Worm (Caenorhabditis elegans) whole organism, L4 larva: ENCODE measurements around the gene agt-2.

ENCODE experiments used
- D1046.2 ChIP-seq: fragments of 200-800 bp; sonication (Bioruptor generic); IDR thresholded peaks from 2 replicates; pipeline ENCODE4 v1.3.6; 2022; ENCODE audit warnings: missing genetic modification characterization, missing compliant biosample characterization
- T20F7.1 ChIP-seq: fragments of 200-800 bp; sonication (Bioruptor generic); optimal IDR thresholded peaks from 2 replicates; lab custom pipeline; 2018; ENCODE audit warnings: mild to moderate bottlenecking, missing genetic modification characterization, missing compliant biosample characterization
- aha-1 ChIP-seq: fragments of 150-350 bp; peaks from one replicate; lab custom pipeline; 2014; ENCODE audit warnings: missing biosample characterization, missing genetic modification characterization
- aly-2 ChIP-seq: sonication (generic microtip); optimal IDR thresholded peaks from 2 replicates; lab custom pipeline; 2018; ENCODE audit warnings: missing biosample characterization, missing genetic modification characterization
- ama-1 ChIP-seq: fragments of 150-350 bp; optimal IDR thresholded peaks from 2 replicates; lab custom pipeline; 2014; ENCODE audit warnings: inconsistent platforms, mixed read lengths
- arid-1 ChIP-seq: fragments of 200-800 bp; sonication (Bioruptor generic); conservative IDR thresholded peaks from 2 replicates; pipeline ENCODE4 v1.3.6; 2022; ENCODE audit warnings: missing genetic modification reagents, missing genetic modification characterization, missing compliant biosample characterization
- ceh-28 ChIP-seq: fragments of 150-350 bp; optimal IDR thresholded peaks from 2 replicates; lab custom pipeline; 2014; ENCODE audit warnings: missing biosample characterization, missing genetic modification reagents, missing genetic modification characterization
- ceh-62 ChIP-seq: sonication (generic microtip); optimal IDR thresholded peaks from 2 replicates; lab custom pipeline; 2017; ENCODE audit warnings: missing biosample characterization, missing genetic modification characterization
- daf-16 ChIP-seq, 3 experiments: sonication (generic microtip); optimal IDR thresholded peaks; 2 replicates each; lab custom pipeline; 2016 to 2017; ENCODE audit warnings: missing genetic modification characterization in 3 of 3, missing genetic modification reagents in 3 of 3, mild to moderate bottlenecking in 2 of 3, missing compliant biosample characterization in 2 of 3, missing biosample characterization in 1 of 3, moderate library complexity in 1 of 3
- dmd-6 ChIP-seq: fragments of 200-800 bp; sonication (Bioruptor generic); IDR thresholded peaks from 2 replicates; pipeline ENCODE4 v1.3.6; 2022; ENCODE audit warnings: missing genetic modification reagents, missing genetic modification characterization, missing compliant biosample characterization
- dpl-1 ChIP-seq: fragments of 150-350 bp; optimal IDR thresholded peaks from 2 replicates; lab custom pipeline; 2014; ENCODE audit warnings: missing biosample characterization, missing genetic modification reagents, missing genetic modification characterization
- egl-27 ChIP-seq: sonication (generic microtip); optimal IDR thresholded peaks from 3 replicates; lab custom pipeline; 2017; ENCODE audit warnings: missing biosample characterization, missing genetic modification reagents, missing genetic modification characterization
- egl-43 ChIP-seq: fragments of 200-800 bp; sonication (Bioruptor generic); IDR thresholded peaks from 2 replicates; pipeline ENCODE4 v1.3.6; 2022; ENCODE audit warnings: missing genetic modification reagents, missing genetic modification characterization, missing compliant biosample characterization
- gei-8 ChIP-seq: fragments of 200-800 bp; sonication (Bioruptor generic); optimal IDR thresholded peaks from 2 replicates; lab custom pipeline; 2018; ENCODE audit warnings: mild to moderate bottlenecking, missing genetic modification characterization, missing compliant biosample characterization
- hif-1 ChIP-seq, 2 experiments: sonication (generic microtip); optimal IDR thresholded peaks; 2 replicates each; lab custom pipeline; 2016 to 2017; ENCODE audit warnings: missing compliant biosample characterization in 2 of 2, missing genetic modification characterization in 2 of 2, missing genetic modification reagents in 2 of 2, missing genotype in 2 of 2, mild to moderate bottlenecking in 1 of 2
- hlh-11 ChIP-seq: fragments of 200-800 bp; sonication (Bioruptor generic); optimal IDR thresholded peaks from 2 replicates; lab custom pipeline; 2018; ENCODE audit warnings: mild to moderate bottlenecking, missing genetic modification characterization, missing compliant biosample characterization
- hlh-30 ChIP-seq: sonication (generic microtip); optimal IDR thresholded peaks from 2 replicates; lab custom pipeline; 2017; ENCODE audit warnings: antibody characterized with exemption, mild to moderate bottlenecking, missing genetic modification characterization, missing compliant biosample characterization; ENCODE audit not compliant: insufficient read depth
- hmg-1.1 ChIP-seq: fragments of 200-800 bp; sonication (Bioruptor generic); IDR thresholded peaks from 2 replicates; pipeline ENCODE4 v1.3.6; 2022; ENCODE audit warnings: missing genetic modification reagents, missing genetic modification characterization, missing compliant biosample characterization
- jun-1 ChIP-seq: fragments of 150-350 bp; optimal IDR thresholded peaks from 2 replicates; lab custom pipeline; 2014; ENCODE audit warnings: missing biosample characterization, missing genetic modification reagents, missing genetic modification characterization
- lim-7 ChIP-seq: fragments of 200-800 bp; sonication (Bioruptor generic); IDR thresholded peaks from 2 replicates; pipeline ENCODE4 v1.3.6; 2022; ENCODE audit warnings: missing genetic modification characterization, missing compliant biosample characterization
- lin-29 ChIP-seq: fragments of 200-800 bp; sonication (Bioruptor generic); IDR thresholded peaks from 2 replicates; pipeline ENCODE4 v1.3.6; 2022; ENCODE audit warnings: missing genetic modification reagents, missing genetic modification characterization, missing compliant biosample characterization
- lir-3 ChIP-seq: sonication (generic microtip); optimal IDR thresholded peaks from 2 replicates; lab custom pipeline; 2016; ENCODE audit warnings: mild to moderate bottlenecking, missing genetic modification characterization, missing compliant biosample characterization
- lsy-2 ChIP-seq, 2 experiments: fragments of 150-350 bp in 1 of 2; sonication (generic microtip) in 1 of 2; optimal IDR thresholded peaks; 2 replicates each; lab custom pipeline; 2014 to 2017; ENCODE audit warnings: missing biosample characterization in 2 of 2, missing genetic modification characterization in 2 of 2
- madf-9 ChIP-seq: fragments of 200-800 bp; sonication (Bioruptor generic); conservative IDR thresholded peaks from 2 replicates; pipeline ENCODE4 v1.3.6; 2022; ENCODE audit warnings: missing genetic modification reagents, missing genetic modification characterization, missing compliant biosample characterization
- mdl-1 ChIP-seq, 2 experiments: fragments of 150-350 bp in 1 of 2; sonication (generic microtip) in 1 of 2; optimal IDR thresholded peaks; 2 replicates each; lab custom pipeline; 2014 to 2017; ENCODE audit warnings: missing biosample characterization in 2 of 2, missing genetic modification characterization in 2 of 2
- mep-1 ChIP-seq: fragments of 150-350 bp; sonication (generic microtip); optimal IDR thresholded peaks from 3 replicates; lab custom pipeline; 2014; ENCODE audit warnings: missing biosample characterization, missing genetic modification characterization
- mes-2 ChIP-seq: sonication (generic microtip); optimal IDR thresholded peaks from 2 replicates; lab custom pipeline; 2016; ENCODE audit warnings: missing genotype, mild to moderate bottlenecking, missing genetic modification characterization, missing compliant biosample characterization; ENCODE audit not compliant: poor library complexity, severe bottlenecking
- mxl-2 ChIP-seq: fragments of 200-800 bp; sonication (Bioruptor generic); conservative IDR thresholded peaks from 2 replicates; pipeline ENCODE4 v1.3.6; 2022; ENCODE audit warnings: missing genetic modification reagents, missing genetic modification characterization, missing compliant biosample characterization
- nhr-10 ChIP-seq: fragments of 150-350 bp; optimal IDR thresholded peaks from 2 replicates; lab custom pipeline; 2014; ENCODE audit warnings: missing biosample characterization, missing genetic modification characterization
- nhr-11 ChIP-seq: fragments of 150-350 bp; optimal IDR thresholded peaks from 2 replicates; lab custom pipeline; 2014; ENCODE audit warnings: missing biosample characterization, missing genetic modification characterization
- nhr-111 ChIP-seq: fragments of 200-800 bp; sonication (Bioruptor generic); optimal IDR thresholded peaks from 2 replicates; lab custom pipeline; 2018; ENCODE audit warnings: mild to moderate bottlenecking, missing genetic modification characterization, missing compliant biosample characterization
- nhr-237 ChIP-seq: sonication (generic microtip); optimal IDR thresholded peaks from 2 replicates; lab custom pipeline; 2017; ENCODE audit warnings: missing biosample characterization, missing genetic modification characterization
- nhr-42 ChIP-seq: fragments of 200-800 bp; sonication (Bioruptor generic); IDR thresholded peaks from 2 replicates; pipeline ENCODE4 v1.3.6; 2022; ENCODE audit warnings: missing genetic modification characterization, missing compliant biosample characterization
- nhr-48 ChIP-seq: sonication (generic microtip); optimal IDR thresholded peaks from 2 replicates; lab custom pipeline; 2016; ENCODE audit warnings: mild to moderate bottlenecking, missing genetic modification characterization, missing compliant biosample characterization
- nhr-77 ChIP-seq: fragments of 150-350 bp; optimal IDR thresholded peaks from 2 replicates; lab custom pipeline; 2014; ENCODE audit warnings: missing biosample characterization, missing genetic modification characterization
- rbr-2 ChIP-seq: sonication (generic microtip); optimal IDR thresholded peaks from 2 replicates; lab custom pipeline; 2016; ENCODE audit warnings: missing genotype, missing genetic modification characterization, missing compliant biosample characterization
- saeg-2 ChIP-seq: fragments of 200-800 bp; sonication (Bioruptor generic); IDR thresholded peaks from 2 replicates; pipeline ENCODE4 v1.3.6; 2022; ENCODE audit warnings: missing genetic modification reagents, missing genetic modification characterization, missing compliant biosample characterization
- snpc-1.2 ChIP-seq: fragments of 200-800 bp; sonication (Bioruptor generic); IDR thresholded peaks from 2 replicates; pipeline ENCODE4 v1.3.6; 2022; ENCODE audit warnings: missing genetic modification reagents, missing genetic modification characterization, missing compliant biosample characterization
- snpc-4 ChIP-seq: fragments of 150-350 bp; optimal IDR thresholded peaks from 2 replicates; lab custom pipeline; 2014; ENCODE audit warnings: missing biosample characterization, missing genetic modification characterization
- spr-3 ChIP-seq: fragments of 200-800 bp; sonication (Bioruptor generic); optimal IDR thresholded peaks from 2 replicates; lab custom pipeline; 2018; ENCODE audit warnings: mild to moderate bottlenecking, missing genetic modification characterization, missing compliant biosample characterization
- tra-1 ChIP-seq: fragments of 200-800 bp; sonication (Bioruptor generic); IDR thresholded peaks from 2 replicates; pipeline ENCODE4 v1.3.6; 2022; ENCODE audit warnings: missing genetic modification reagents, missing genetic modification characterization, missing compliant biosample characterization
- unc-39 ChIP-seq: sonication (generic microtip); optimal IDR thresholded peaks from 2 replicates; lab custom pipeline; 2017; ENCODE audit warnings: missing biosample characterization, missing genetic modification characterization
- unc-62 ChIP-seq, 3 experiments: fragments of 150-350 bp in 1 of 3; sonication (generic microtip); optimal IDR thresholded peaks in 2 of 3; peaks in 1 of 3; 1 replicate in 1 of 3; 2 replicates in 2 of 3; lab custom pipeline; 2014 to 2017; ENCODE audit warnings: missing biosample characterization in 3 of 3, missing genetic modification characterization in 3 of 3, missing genetic modification reagents in 3 of 3, missing genotype in 1 of 3
- ztf-11 ChIP-seq: fragments of 150-350 bp; optimal IDR thresholded peaks from 2 replicates; lab custom pipeline; 2014; ENCODE audit warnings: missing biosample characterization, missing genetic modification characterization
- ztf-7 ChIP-seq: fragments of 150-350 bp; optimal IDR thresholded peaks from 2 replicates; lab custom pipeline; 2014; ENCODE audit warnings: missing biosample characterization, missing genetic modification characterization

The agt-2 gene

DNA sequence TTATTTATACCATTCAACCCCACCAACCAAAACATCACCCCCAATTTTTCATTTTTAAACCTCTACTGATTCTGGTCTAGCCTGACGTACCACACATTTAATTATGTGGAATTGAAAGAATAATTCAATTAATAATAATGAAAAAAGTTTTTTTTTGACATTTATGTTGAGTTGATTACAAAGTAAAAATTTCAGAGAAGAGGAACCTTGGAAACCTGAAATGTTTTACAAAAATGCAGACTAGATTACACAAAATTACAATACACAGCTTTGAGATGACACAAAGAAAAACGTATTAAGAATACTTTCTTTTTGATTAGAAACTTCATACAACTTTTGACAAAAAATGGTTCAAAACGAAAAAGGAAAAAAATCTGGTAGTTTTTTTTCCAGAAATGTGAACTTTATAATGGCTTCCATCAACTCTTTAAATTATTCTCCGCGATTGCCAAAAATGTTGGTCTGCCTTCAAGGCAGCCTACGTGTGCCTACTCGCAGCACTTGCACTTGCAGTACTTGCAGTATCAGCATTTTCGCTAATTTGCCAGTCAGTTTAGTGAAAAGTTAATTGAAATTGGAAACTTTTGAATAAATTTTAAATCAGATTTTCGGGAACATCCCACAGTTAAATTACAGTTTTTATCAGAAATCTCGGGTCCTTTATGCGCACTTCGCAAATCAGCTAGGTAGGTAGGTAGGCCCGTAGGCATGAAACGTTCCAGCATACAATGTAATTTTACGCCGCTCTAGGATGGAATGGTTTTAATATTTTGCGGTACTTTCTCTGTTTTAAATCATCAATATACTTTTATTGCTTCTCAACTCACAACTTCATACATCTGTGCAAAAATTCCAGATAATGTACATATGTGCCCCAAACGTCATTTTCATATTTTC is 32.7 kb downstream of the agt-2 start (continued):
- TF ChIP-seq spr-3 (GFP tag; lab: Kevin White, UChicago) (no peak), ztf-11 (tag; lab: Kevin White, UChicago) (no peak), nhr-237 (tag; lab: Kevin White, UChicago) (no peak), nhr-48 (tag; lab: Kevin White, UChicago) (no peak), hif-1 (tag; optimal IDR thresholded peaks at IDR 0.05; lab: Kevin White, UChicago) (peak in 1 of 2 experiments; percentile 33), nhr-10 (tag; lab: Kevin White, UChicago) (peak; percentile 37), D1046.2 (GFP tag; lab: Robert Waterston, UW) (no peak), egl-27 (no peak), ceh-28 (tag; lab: Kevin White, UChicago) (no peak), unc-39 (tag; lab: Kevin White, UChicago) (no peak), aly-2 (tag; lab: Kevin White, UChicago) (peak; percentile 29), T20F7.1 (peak; percentile 15), gei-8 (GFP tag; lab: Kevin White, UChicago) (peak; percentile 63), daf-16 (GFP tag; optimal IDR thresholded peaks at IDR 0.05; lab: Kevin White, UChicago) (no peak), daf-16 (tag; optimal IDR thresholded peaks at IDR 0.05; lab: Kevin White, UChicago) (no peak), ceh-62 (tag; lab: Kevin White, UChicago) (no peak), lin-29 (GFP tag; lab: Robert Waterston, UW) (0 out of 2 replicates have a peak, but pooled peaks have one; percentile 15), saeg-2 (GFP tag; lab: Robert Waterston, UW) (no peak), dpl-1 (GFP tag; lab: Kevin White, UChicago) (no peak)

DNA sequence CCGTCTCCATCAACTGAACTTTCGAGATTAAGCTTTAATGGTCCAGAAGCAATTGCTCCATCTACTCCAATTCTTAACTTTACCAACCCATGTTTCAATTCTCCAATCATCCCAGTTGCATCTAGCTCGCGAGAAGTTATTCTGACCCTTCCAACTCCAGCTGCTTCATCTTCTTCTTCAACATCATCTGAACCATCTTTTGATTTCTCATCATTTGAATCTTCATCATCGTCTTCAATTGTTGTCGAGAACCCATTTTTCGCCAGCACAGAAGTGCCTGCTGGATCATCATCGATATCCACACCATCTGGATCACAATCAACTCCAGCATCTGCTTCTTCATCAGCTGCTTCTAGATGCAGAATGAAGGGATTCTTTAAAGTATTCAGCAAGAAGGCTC is 34.1 kb downstream of the agt-2 start:
- TF ChIP-seq nhr-11 (tag; lab: Kevin White, UChicago) (no peak), unc-62 (GFP tag; optimal IDR thresholded peaks at IDR 0.05 in 1 of 2; lab: Kevin White, UChicago) (peak in 1 of 2 experiments; percentile 81), unc-62 (tag; optimal IDR thresholded peaks at IDR 0.05; lab: Kevin White, UChicago) (no peak), snpc-4 (tag; lab: Kevin White, UChicago) (no peak), aha-1 (tag; lab: Kevin White, UChicago) (peak; percentile 90), nhr-42 (GFP tag; lab: Robert Waterston, UW) (no peak), mep-1 (tag; lab: Kevin White, UChicago) (no peak)

DNA sequence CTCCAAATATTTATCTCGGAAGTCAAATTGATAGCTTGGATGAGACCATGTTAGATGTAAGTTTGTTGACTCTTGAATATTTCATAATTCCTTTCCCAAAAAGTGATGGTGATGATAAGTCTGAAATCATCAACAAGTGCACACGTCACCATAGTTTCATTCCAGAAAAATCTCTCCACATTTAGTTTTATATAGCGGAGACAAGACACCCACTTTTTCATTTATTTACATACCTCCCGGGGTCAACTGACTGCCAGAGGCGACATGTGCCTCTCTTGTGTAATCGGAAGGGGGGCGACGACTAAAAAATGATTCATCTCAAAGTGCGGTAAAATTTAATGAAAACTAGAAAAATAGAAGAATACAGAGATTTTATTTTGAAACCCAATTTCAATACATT is 35.3 kb downstream of the agt-2 start:
- no peak for TF ChIP-seq madf-9 (GFP tag; lab: Robert Waterston, UW)
- no peak for TF ChIP-seq nhr-42 (GFP tag; lab: Robert Waterston, UW)
- TF ChIP-seq hlh-30 (tag; lab: Kevin White, UChicago), result peak; percentile 83
- TF ChIP-seq lin-29 (GFP tag; lab: Robert Waterston, UW), result no peak
- TF ChIP-seq nhr-111 (GFP tag; lab: Kevin White, UChicago), result no peak
- TF ChIP-seq lim-7 (GFP tag; lab: Robert Waterston, UW), result no peak
- TF ChIP-seq ama-1 (lab: Kevin White, UChicago), result peak; percentile 31
- no peak for TF ChIP-seq egl-43 (GFP tag; lab: Robert Waterston, UW)
- no peak for TF ChIP-seq ztf-11 (tag; lab: Kevin White, UChicago)
- peak; percentile 71 for TF ChIP-seq hlh-11 (tag; lab: Kevin White, UChicago)
- peak; percentile 91 for TF ChIP-seq aha-1 (tag; lab: Kevin White, UChicago)
- peak; percentile 42 for TF ChIP-seq nhr-77 (tag; lab: Kevin White, UChicago)
- peak; percentile 42 for TF ChIP-seq dmd-6
- peak; percentile 22; the same call in 1 of the 2 replicates for TF ChIP-seq hmg-1.1 (GFP tag; lab: Robert Waterston, UW)
- TF ChIP-seq hif-1 (tag; optimal IDR thresholded peaks at IDR 0.05; lab: Kevin White, UChicago), result no peak
- peak; percentile 20 for TF ChIP-seq jun-1 (tag; lab: Kevin White, UChicago)
- TF ChIP-seq mxl-2 (GFP tag; lab: Robert Waterston, UW), result no peak
- TF ChIP-seq arid-1 (GFP tag; lab: Robert Waterston, UW), result no peak
- peak; percentile 38 for TF ChIP-seq mes-2
- no peak for TF ChIP-seq snpc-1.2
- peak in 1 of 2 experiments; percentile 51 for TF ChIP-seq mdl-1 (tag; optimal IDR thresholded peaks at IDR 0.05; lab: Kevin White, UChicago)
- TF ChIP-seq rbr-2 (tag; lab: Kevin White, UChicago), result no peak
- TF ChIP-seq lsy-2 (tag; optimal IDR thresholded peaks at IDR 0.05; lab: Kevin White, UChicago), result peak in 1 of 2 experiments; percentile 30
- no peak for TF ChIP-seq nhr-11 (tag; lab: Kevin White, UChicago)
- no peak for TF ChIP-seq ztf-7 (tag; lab: Kevin White, UChicago)
- 0 out of 2 replicates have a peak, but pooled peaks have one; percentile 20 for TF ChIP-seq tra-1 (GFP tag; lab: Robert Waterston, UW)
- no peak for TF ChIP-seq lir-3 (tag; lab: Kevin White, UChicago)
